Worm (Caenorhabditis elegans) whole organism, mixed stage, embryonic: ENCODE results near the gene fbxo-11.2.

ENCODE experiments used
- M03D4.4 ChIP-seq: sonication (generic microtip); optimal IDR thresholded peaks from 2 replicates; lab custom pipeline; 2017; ENCODE audit warnings: mild to moderate bottlenecking, missing genetic modification characterization, missing compliant biosample characterization
- elt-1 ChIP-seq: sonication (generic microtip); optimal IDR thresholded peaks from 2 replicates; lab custom pipeline; 2017; ENCODE audit warnings: missing genetic modification characterization, mild to moderate bottlenecking, missing compliant biosample characterization, antibody characterized with exemption, moderate library complexity, borderline replicate concordance; ENCODE audit not compliant: insufficient read depth
- flh-1 ChIP-seq: fragments of 200-800 bp; sonication (Bioruptor generic); optimal IDR thresholded peaks from 2 replicates; lab custom pipeline; 2018; ENCODE audit warnings: mild to moderate bottlenecking, missing genetic modification characterization, moderate library complexity, missing compliant biosample characterization
- lin-13 ChIP-seq: fragments of 150-350 bp; optimal IDR thresholded peaks from 2 replicates; lab custom pipeline; 2014; ENCODE audit warnings: missing biosample characterization, missing genetic modification characterization
- lsy-2 ChIP-seq: fragments of 150-350 bp; optimal IDR thresholded peaks from 2 replicates; lab custom pipeline; 2014; ENCODE audit warnings: missing biosample characterization, missing genetic modification characterization
- mab-5 ChIP-seq: fragments of 150-350 bp; optimal IDR thresholded peaks from 2 replicates; lab custom pipeline; 2014; ENCODE audit warnings: missing biosample characterization, missing genetic modification characterization
- nhr-12 ChIP-seq: fragments of 150-350 bp; optimal IDR thresholded peaks from 2 replicates; lab custom pipeline; 2014; ENCODE audit warnings: missing biosample characterization, missing genetic modification characterization
- nhr-237 ChIP-seq: fragments of 150-350 bp; optimal IDR thresholded peaks from 2 replicates; lab custom pipeline; 2014; ENCODE audit warnings: missing biosample characterization, missing genetic modification characterization
- pha-4 ChIP-seq: fragments of 150-350 bp; optimal IDR thresholded peaks from 2 replicates; lab custom pipeline; 2018; ENCODE audit warnings: missing biosample characterization, missing genetic modification reagents, missing genetic modification characterization
- snpc-4 ChIP-seq: fragments of 150-350 bp; optimal IDR thresholded peaks from 2 replicates; lab custom pipeline; 2014; ENCODE audit warnings: missing biosample characterization, missing genetic modification characterization
- sptf-1 ChIP-seq: sonication (generic microtip); optimal IDR thresholded peaks from 2 replicates; lab custom pipeline; 2017; ENCODE audit warnings: mild to moderate bottlenecking, missing genetic modification characterization, moderate library complexity, missing compliant biosample characterization
- tbx-8 ChIP-seq: fragments of 200-800 bp; sonication (Bioruptor generic); optimal IDR thresholded peaks from 2 replicates; lab custom pipeline; 2018; ENCODE audit warnings: mild to moderate bottlenecking, missing genetic modification characterization, moderate library complexity, missing compliant biosample characterization
- unc-62 ChIP-seq: fragments of 150-350 bp; optimal IDR thresholded peaks from 2 replicates; lab custom pipeline; 2014; ENCODE audit warnings: missing biosample characterization, missing genetic modification reagents, missing genetic modification characterization

DNA sequence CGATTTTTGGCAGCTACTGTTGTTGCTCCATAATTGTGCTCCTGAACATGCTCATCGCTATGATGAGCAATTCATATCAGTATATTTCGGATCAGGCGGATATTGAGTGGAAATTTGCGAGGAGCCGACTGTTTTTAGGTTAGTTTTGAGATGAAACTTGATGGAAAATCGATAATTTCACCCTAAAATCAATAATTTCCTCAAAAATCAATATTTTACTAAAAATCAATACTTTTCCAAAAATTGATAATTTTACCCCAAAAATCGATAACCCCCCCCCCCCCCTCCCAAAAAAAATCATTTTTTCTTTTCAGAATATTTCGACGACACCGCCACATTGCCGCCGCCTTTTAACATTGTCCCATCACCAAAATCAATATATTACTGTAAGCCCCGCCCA, 54.2 kb downstream of the fbxo-11.2 start:
- TF ChIP-seq nhr-12 (tag; lab: Kevin White, UChicago) (no peak), nhr-237 (tag; lab: Kevin White, UChicago) (no peak), lin-13 (tag; lab: Kevin White, UChicago) (no peak), elt-1 (no peak), M03D4.4 (tag; lab: Kevin White, UChicago) (no peak), mab-5 (tag; lab: Kevin White, UChicago) (no peak), unc-62 (GFP tag; lab: Kevin White, UChicago) (no peak), lsy-2 (tag; lab: Kevin White, UChicago) (no peak), tbx-8 (GFP tag; lab: Kevin White, UChicago) (no peak), flh-1 (no peak), pha-4 (no peak), sptf-1 (tag; lab: Kevin White, UChicago) (no peak), snpc-4 (tag; lab: Kevin White, UChicago) (no peak)
